Worm (Caenorhabditis elegans): ENCODE measurements around the gene C14E2.3.

DNA sequence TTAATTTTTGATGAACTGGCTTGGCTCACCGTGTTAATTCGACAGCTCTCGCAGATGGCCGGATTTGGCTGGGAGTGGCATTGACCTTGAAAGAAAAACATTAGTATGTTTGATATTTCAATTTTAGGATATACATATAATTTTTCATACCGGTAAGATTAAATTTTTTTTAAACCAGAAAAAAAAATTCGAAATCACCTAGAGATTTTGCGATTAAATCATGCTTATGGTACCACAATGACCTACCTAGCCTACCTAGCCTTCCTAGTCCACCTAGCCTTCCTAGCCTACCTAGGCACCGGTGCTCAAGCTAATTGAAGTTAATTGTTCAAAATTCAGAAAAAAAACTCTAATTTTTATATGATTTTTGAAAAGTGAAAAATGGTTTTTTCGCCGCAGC is at the start of gene C14E2.3:
- TF ChIP-seq ceh-82 (tag; optimal IDR thresholded peaks at IDR 0.05) (no peak), ama-1 (optimal IDR thresholded peaks at IDR 0.05) (no peak), nhr-25 (tag; optimal IDR thresholded peaks at IDR 0.05) (no peak), peb-1 (tag; optimal IDR thresholded peaks at IDR 0.05) (no peak), mbf-1 (tag; optimal IDR thresholded peaks at IDR 0.05) (no peak), fos-1 (tag; optimal IDR thresholded peaks at IDR 0.05) (no peak), mab-5 (tag; optimal IDR thresholded peaks at IDR 0.05) (no peak), lin-39 (tag; optimal IDR thresholded peaks at IDR 0.05) (no peak), ztf-4 (tag; optimal IDR thresholded peaks at IDR 0.05) (no peak), skn-1 (tag; optimal IDR thresholded peaks at IDR 0.05) (no peak), elt-1 (tag; optimal IDR thresholded peaks at IDR 0.05) (no peak), ceh-16 (tag; optimal IDR thresholded peaks at IDR 0.05) (no peak)

Measured in whole organism, L2 larva.